Worm (Caenorhabditis elegans) whole organism, L3 larva: ENCODE results near the gene bir-1.
A peak's percentile ranks its signal among the peaks of the same experiment; 100 is the strongest.

Experiments
- R02D3.7 ChIP-seq: fragments of 150-350 bp; optimal IDR thresholded peaks from 2 replicates; lab custom pipeline; 2014; ENCODE audit warnings: missing biosample characterization, missing genetic modification characterization
- aly-2 ChIP-seq: fragments of 150-350 bp; optimal IDR thresholded peaks from 2 replicates; lab custom pipeline; 2014; ENCODE audit warnings: missing biosample characterization, missing genetic modification characterization
- ama-1 ChIP-seq: fragments of 150-350 bp; optimal IDR thresholded peaks from 2 replicates; lab custom pipeline; 2018
- ceh-16 ChIP-seq: sonication (generic microtip); optimal IDR thresholded peaks from 2 replicates; lab custom pipeline; 2017; ENCODE audit warnings: missing biosample characterization, missing genetic modification characterization
- ceh-28 ChIP-seq: fragments of 150-350 bp; optimal IDR thresholded peaks from 2 replicates; lab custom pipeline; 2014; ENCODE audit warnings: missing biosample characterization, missing genetic modification reagents, missing genetic modification characterization
- ceh-82 ChIP-seq: fragments of 150-350 bp; optimal IDR thresholded peaks from 2 replicates; lab custom pipeline; 2014; ENCODE audit warnings: missing biosample characterization, missing genetic modification characterization
- ceh-9 ChIP-seq: sonication (generic microtip); optimal IDR thresholded peaks from 2 replicates; lab custom pipeline; 2018; ENCODE audit warnings: missing biosample characterization, missing genetic modification characterization
- daf-12 ChIP-seq: fragments of 150-350 bp; optimal IDR thresholded peaks from 2 replicates; lab custom pipeline; 2014; ENCODE audit warnings: missing biosample characterization, missing genetic modification reagents, missing genetic modification characterization
- egl-27 ChIP-seq: sonication (generic microtip); optimal IDR thresholded peaks from 4 replicates; lab custom pipeline; 2017; ENCODE audit warnings: missing biosample characterization, missing genetic modification reagents, missing genetic modification characterization
- elt-1 ChIP-seq: fragments of 150-350 bp; optimal IDR thresholded peaks from 2 replicates; lab custom pipeline; 2014; ENCODE audit warnings: missing biosample characterization, missing genetic modification characterization
- elt-2 ChIP-seq: sonication (generic microtip); optimal IDR thresholded peaks from 2 replicates; lab custom pipeline; 2016; ENCODE audit warnings: missing genetic modification reagents, mild to moderate bottlenecking, missing genetic modification characterization, missing compliant biosample characterization
- elt-3 ChIP-seq, 3 experiments: fragments of 150-350 bp in 1 of 3; sonication (generic microtip) in 2 of 3; optimal IDR thresholded peaks; 2 replicates in 2 of 3; 4 replicates in 1 of 3; lab custom pipeline; 2014 to 2017; ENCODE audit warnings: missing biosample characterization in 3 of 3, missing genetic modification characterization in 3 of 3
- fkh-10 ChIP-seq: sonication (generic microtip); optimal IDR thresholded peaks from 2 replicates; lab custom pipeline; 2017; ENCODE audit warnings: missing biosample characterization, missing genetic modification reagents, missing genetic modification characterization
- fkh-2 ChIP-seq: fragments of 150-350 bp; optimal IDR thresholded peaks from 2 replicates; lab custom pipeline; 2014; ENCODE audit warnings: missing biosample characterization, missing genetic modification reagents, missing genetic modification characterization
- hmg-11 ChIP-seq: sonication (generic microtip); optimal IDR thresholded peaks from 2 replicates; lab custom pipeline; 2016; ENCODE audit warnings: missing genetic modification characterization, missing compliant biosample characterization
- lin-15B ChIP-seq: fragments of 150-350 bp; optimal IDR thresholded peaks from 2 replicates; lab custom pipeline; 2014; ENCODE audit warnings: missing biosample characterization, missing genetic modification characterization
- lsy-12 ChIP-seq: sonication (generic microtip); optimal IDR thresholded peaks from 2 replicates; lab custom pipeline; 2016; ENCODE audit warnings: mild to moderate bottlenecking, missing genetic modification characterization, missing compliant biosample characterization
- mdl-1 ChIP-seq: fragments of 150-350 bp; optimal IDR thresholded peaks from 2 replicates; lab custom pipeline; 2014; ENCODE audit warnings: missing biosample characterization, missing genetic modification characterization
- mml-1 ChIP-seq: fragments of 150-350 bp; sonication (generic microtip); optimal IDR thresholded peaks from 3 replicates; lab custom pipeline; 2014; ENCODE audit warnings: missing biosample characterization, missing genetic modification characterization
- nfya-1 ChIP-seq: sonication (generic microtip); optimal IDR thresholded peaks from 2 replicates; lab custom pipeline; 2017; ENCODE audit warnings: missing genetic modification characterization, mild to moderate bottlenecking, missing compliant biosample characterization, antibody characterized with exemption, moderate library complexity; ENCODE audit not compliant: insufficient read depth
- nhr-23 ChIP-seq: fragments of 150-350 bp; optimal IDR thresholded peaks from 2 replicates; lab custom pipeline; 2014; ENCODE audit warnings: missing biosample characterization, missing genetic modification reagents, missing genetic modification characterization
- nhr-25 ChIP-seq: sonication (generic microtip); optimal IDR thresholded peaks from 2 replicates; lab custom pipeline; 2017; ENCODE audit warnings: missing biosample characterization, missing genetic modification characterization
- nhr-28 ChIP-seq: fragments of 150-350 bp; optimal IDR thresholded peaks from 2 replicates; lab custom pipeline; 2014; ENCODE audit warnings: missing biosample characterization, missing genetic modification characterization
- nhr-43 ChIP-seq: sonication (generic microtip); optimal IDR thresholded peaks from 2 replicates; lab custom pipeline; 2016; ENCODE audit warnings: mild to moderate bottlenecking, missing genetic modification characterization, missing compliant biosample characterization; ENCODE audit not compliant: poor library complexity, severe bottlenecking
- nhr-76 ChIP-seq: fragments of 150-350 bp; sonication (generic microtip); optimal IDR thresholded peaks from 5 replicates; lab custom pipeline; 2014; ENCODE audit warnings: missing biosample characterization, missing genetic modification characterization
- pha-4 ChIP-seq: fragments of 150-350 bp; optimal IDR thresholded peaks from 2 replicates; lab custom pipeline; 2014; ENCODE audit warnings: missing biosample characterization, missing genetic modification reagents, missing genetic modification characterization
- pqm-1 ChIP-seq: fragments of 150-350 bp; optimal IDR thresholded peaks from 2 replicates; lab custom pipeline; 2017; ENCODE audit warnings: missing biosample characterization, missing genetic modification characterization, inconsistent platforms
- sea-2 ChIP-seq: fragments of 150-350 bp; sonication (generic microtip); optimal IDR thresholded peaks from 4 replicates; lab custom pipeline; 2014; ENCODE audit warnings: missing biosample characterization, missing genetic modification reagents, missing genetic modification characterization
- tbx-2 ChIP-seq: sonication (generic microtip); optimal IDR thresholded peaks from 2 replicates; lab custom pipeline; 2016; ENCODE audit warnings: mild to moderate bottlenecking, missing genetic modification characterization, missing compliant biosample characterization
- unc-62 ChIP-seq: fragments of 150-350 bp; sonication (generic microtip); optimal IDR thresholded peaks from 4 replicates; lab custom pipeline; 2014; ENCODE audit warnings: missing biosample characterization, missing genetic modification reagents, missing genetic modification characterization
- ztf-11 ChIP-seq: fragments of 150-350 bp; optimal IDR thresholded peaks from 2 replicates; lab custom pipeline; 2014; ENCODE audit warnings: missing biosample characterization, missing genetic modification characterization

Gene bir-1

ce11 chrV:11610481-11610880, 33.8 kb upstream of the bir-1 start, which contains the start of gene sas-5 (continued):
- TF ChIP-seq nhr-28 (tag; lab: Kevin White, UChicago), result no peak
- peak; percentile 29 for TF ChIP-seq ztf-11 (tag; lab: Kevin White, UChicago)
- TF ChIP-seq fkh-2 (tag; lab: Kevin White, UChicago), result no peak
- no peak for TF ChIP-seq ceh-9 (tag; lab: Kevin White, UChicago)
- no peak for TF ChIP-seq unc-62 (GFP tag; lab: Kevin White, UChicago)
- TF ChIP-seq nhr-43, result peak; percentile 81

ce11 chrV:11613007-11613406, 31.3 kb upstream of the bir-1 start, which contains the start of gene tag-290:
Gene tag-290, plus strand, starts transcription at chrV:11613307.
- TF ChIP-seq pha-4 (tag; lab: Kevin White, UChicago), result peak; percentile 74
- no peak for TF ChIP-seq lsy-12 (tag; lab: Kevin White, UChicago)
- no peak for TF ChIP-seq ztf-11 (tag; lab: Kevin White, UChicago)
- TF ChIP-seq R02D3.7 (tag; lab: Kevin White, UChicago), result no peak
- no peak for TF ChIP-seq ceh-28 (tag; lab: Kevin White, UChicago)

- TF ChIP-seq R02D3.7 (tag; lab: Kevin White, UChicago), result peak; percentile 30
- TF ChIP-seq sea-2 (GFP tag; lab: Kevin White, UChicago), result no peak
- peak; percentile 36 for TF ChIP-seq pqm-1 (tag; lab: Kevin White, UChicago)
- no peak for TF ChIP-seq nhr-76 (tag; lab: Kevin White, UChicago)
- TF ChIP-seq lsy-12 (tag; lab: Kevin White, UChicago), result no peak
- no peak for TF ChIP-seq fkh-10 (GFP tag; lab: Kevin White, UChicago)
- TF ChIP-seq unc-62 (GFP tag; lab: Kevin White, UChicago), result no peak
- TF ChIP-seq nhr-43, result peak; percentile 32
- TF ChIP-seq nfya-1, result no peak
- TF ChIP-seq ceh-82, result no peak
- TF ChIP-seq nhr-23 (tag; lab: Kevin White, UChicago), result peak; percentile 80
- TF ChIP-seq hmg-11 (tag; lab: Kevin White, UChicago), result no peak
- TF ChIP-seq nhr-28 (tag; lab: Kevin White, UChicago), result no peak
- no peak for TF ChIP-seq lin-15B
- TF ChIP-seq aly-2 (tag; lab: Kevin White, UChicago), result no peak
- TF ChIP-seq mml-1 (tag; lab: Kevin White, UChicago), result no peak
- peak; percentile 65 for TF ChIP-seq elt-2 (tag; lab: Kevin White, UChicago)
- TF ChIP-seq ceh-28 (tag; lab: Kevin White, UChicago), result peak; percentile 28
- TF ChIP-seq daf-12 (tag; lab: Kevin White, UChicago), result no peak
- no peak for TF ChIP-seq egl-27
- TF ChIP-seq elt-1 (tag; lab: Kevin White, UChicago), result peak; percentile 97
- TF ChIP-seq elt-3 (tag; optimal IDR thresholded peaks at IDR 0.05; lab: Kevin White, UChicago), result peak in 2 of 3 experiments; percentile 90 to 97
- TF ChIP-seq nhr-25 (tag; lab: Kevin White, UChicago), result peak; percentile 93
Measured at ce11 chrV:11614805-11615497, 29.3 kb upstream of the bir-1 start.

ce11 chrV:11615948-11616681, 28.2 kb upstream of the bir-1 start, which contains the start of gene nlp-24:
Gene nlp-24, plus strand, starts transcription at chrV:11616376.
- TF ChIP-seq nhr-76 (tag; lab: Kevin White, UChicago) (no peak), elt-3 (tag; optimal IDR thresholded peaks at IDR 0.05; lab: Kevin White, UChicago) (no peak), nhr-43 (peak; percentile 61), nfya-1 (peak; percentile 23), elt-1 (tag; lab: Kevin White, UChicago) (peak; percentile 91), unc-62 (GFP tag; lab: Kevin White, UChicago) (no peak), nhr-25 (tag; lab: Kevin White, UChicago) (peak; percentile 71), ztf-11 (tag; lab: Kevin White, UChicago) (no peak), ceh-16 (tag; lab: Kevin White, UChicago) (no peak), tbx-2 (tag; lab: Kevin White, UChicago) (no peak), mdl-1 (tag; lab: Kevin White, UChicago) (no peak), elt-2 (tag; lab: Kevin White, UChicago) (no peak), ama-1 (lab: Kevin White, UChicago) (peak; percentile 86), nhr-23 (tag; lab: Kevin White, UChicago) (peak; percentile 70)
